Worm (Caenorhabditis elegans) whole organism, early embryonic: ENCODE data around the gene sre-15.

ENCODE experiments used
- B0310.2 ChIP-seq: sonication (generic microtip); optimal IDR thresholded peaks from 2 replicates; lab custom pipeline; 2016; ENCODE audit warnings: mild to moderate bottlenecking, missing genetic modification characterization, missing compliant biosample characterization
- F13C5.2 ChIP-seq: sonication (generic microtip); optimal IDR thresholded peaks from 2 replicates; lab custom pipeline; 2017; ENCODE audit warnings: mild to moderate bottlenecking, missing genetic modification characterization, inconsistent platforms, missing compliant biosample characterization
- aly-1 ChIP-seq: sonication (generic microtip); optimal IDR thresholded peaks from 2 replicates; lab custom pipeline; 2016; ENCODE audit warnings: missing genetic modification characterization, missing compliant biosample characterization
- ama-1 ChIP-seq: fragments of 150-350 bp; optimal IDR thresholded peaks from 2 replicates; lab custom pipeline; 2014
- ceh-13 ChIP-seq: fragments of 200-800 bp; sonication (Bioruptor generic); optimal IDR thresholded peaks from 2 replicates; lab custom pipeline; 2018; ENCODE audit warnings: mild to moderate bottlenecking, missing genetic modification characterization, missing compliant biosample characterization
- ceh-36 ChIP-seq: sonication (generic microtip); optimal IDR thresholded peaks from 2 replicates; lab custom pipeline; 2016; ENCODE audit warnings: missing genetic modification characterization, inconsistent platforms, missing compliant biosample characterization
- ets-7 ChIP-seq: sonication (generic microtip); optimal IDR thresholded peaks from 2 replicates; lab custom pipeline; 2016; ENCODE audit warnings: missing genotype, missing genetic modification characterization, missing compliant biosample characterization
- flt-1 ChIP-seq: fragments of 200-800 bp; sonication (Bioruptor generic); IDR thresholded peaks from 2 replicates; pipeline ENCODE4 v1.3.6; 2022; ENCODE audit warnings: missing genetic modification characterization, missing compliant biosample characterization
- hmbx-1 ChIP-seq: sonication (generic microtip); optimal IDR thresholded peaks from 2 replicates; lab custom pipeline; 2016; ENCODE audit warnings: mild to moderate bottlenecking, missing genetic modification characterization, missing compliant biosample characterization
- hmg-4 ChIP-seq: fragments of 200-800 bp; sonication (Bioruptor generic); optimal IDR thresholded peaks from 2 replicates; lab custom pipeline; 2018; ENCODE audit warnings: mild to moderate bottlenecking, missing genetic modification characterization, missing compliant biosample characterization
- hnd-1 ChIP-seq: sonication (generic microtip); optimal IDR thresholded peaks from 2 replicates; lab custom pipeline; 2016; ENCODE audit warnings: missing genetic modification characterization, missing compliant biosample characterization
- pes-1 ChIP-seq: fragments of 200-800 bp; sonication (Bioruptor generic); IDR thresholded peaks from 2 replicates; pipeline ENCODE4 v1.3.6; 2022; ENCODE audit warnings: missing genetic modification reagents, missing genetic modification characterization, missing compliant biosample characterization
- scrt-1 ChIP-seq: fragments of 200-800 bp; sonication (Bioruptor generic); IDR thresholded peaks from 2 replicates; pipeline ENCODE4 v1.3.6; 2022; ENCODE audit warnings: missing genetic modification characterization, missing compliant biosample characterization
- sea-1 ChIP-seq: fragments of 200-800 bp; sonication (Bioruptor generic); conservative IDR thresholded peaks from 2 replicates; pipeline ENCODE4 v1.3.6; 2022; ENCODE audit warnings: missing genetic modification characterization, missing compliant biosample characterization
- tbx-11 ChIP-seq: fragments of 200-800 bp; sonication (Bioruptor generic); IDR thresholded peaks from 2 replicates; pipeline ENCODE4 v1.3.6; 2022; ENCODE audit warnings: missing genetic modification characterization, missing compliant biosample characterization
- tbx-37 ChIP-seq: fragments of 200-800 bp; sonication (Bioruptor generic); conservative IDR thresholded peaks from 2 replicates; pipeline ENCODE4 v1.3.6; 2022; ENCODE audit warnings: missing genetic modification reagents, missing genetic modification characterization, missing compliant biosample characterization
- tra-4 ChIP-seq: sonication (generic microtip); optimal IDR thresholded peaks from 2 replicates; lab custom pipeline; 2017; ENCODE audit warnings: missing genetic modification characterization, missing compliant biosample characterization

Gene sre-15

ce11 chrIV:12278507-12278906 is 33.9 kb upstream of the sre-15 start, which contains the start of the genes tag-335 and vkmt-1:
Gene tag-335, minus strand, starts transcription at chrIV:12278594.
Gene vkmt-1, plus strand, starts transcription at chrIV:12278725.
- TF ChIP-seq hmbx-1 (tag; lab: Kevin White, UChicago) (no peak), tbx-11 (GFP tag; lab: Robert Waterston, UW) (no peak), ceh-36 (tag; lab: Kevin White, UChicago) (no peak), F13C5.2 (tag; lab: Kevin White, UChicago) (no peak), hmg-4 (GFP tag; lab: Kevin White, UChicago) (no peak), pes-1 (GFP tag; lab: Robert Waterston, UW) (no peak), flt-1 (no peak), scrt-1 (no peak), hnd-1 (no peak), B0310.2 (tag; lab: Kevin White, UChicago) (no peak), ets-7 (tag; lab: Kevin White, UChicago) (no peak)

DNA sequence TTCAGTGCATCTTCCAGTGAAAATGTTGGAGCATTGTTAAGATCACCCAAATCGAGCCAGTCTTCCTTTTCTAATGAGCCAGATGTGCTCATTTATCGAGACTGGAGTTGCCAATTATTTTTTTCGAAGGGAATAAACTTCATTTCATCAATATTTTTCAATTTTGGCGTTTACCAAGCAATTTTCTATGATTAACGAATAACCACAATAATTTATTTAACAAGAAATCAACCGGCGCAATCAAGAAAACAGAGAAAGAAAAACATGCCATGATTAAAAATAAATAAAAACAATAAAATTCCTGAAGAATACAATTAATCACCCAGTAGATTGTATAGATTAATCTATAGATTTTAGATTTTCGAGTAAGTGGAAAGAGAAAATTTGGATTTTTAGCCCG is 31.3 kb upstream of the sre-15 start, which contains the start of gene vps-8:
vps-8 (minus strand) TSS at position 101 of the 400 bp plus-strand sequence.
- TF ChIP-seq aly-1 (tag; lab: Kevin White, UChicago), result no peak
- TF ChIP-seq pes-1 (GFP tag; lab: Robert Waterston, UW), result no peak
- no peak for TF ChIP-seq ets-7 (tag; lab: Kevin White, UChicago)
- no peak for TF ChIP-seq hnd-1
- no peak for TF ChIP-seq tra-4 (tag; lab: Kevin White, UChicago)
- TF ChIP-seq sea-1, result no peak
- TF ChIP-seq ama-1 (lab: Kevin White, UChicago), result no peak
- no peak for TF ChIP-seq ceh-13 (GFP tag; lab: Kevin White, UChicago)
- no peak for TF ChIP-seq hmg-4 (GFP tag; lab: Kevin White, UChicago)
- TF ChIP-seq F13C5.2 (tag; lab: Kevin White, UChicago), result no peak
- TF ChIP-seq flt-1, result no peak
- TF ChIP-seq hmbx-1 (tag; lab: Kevin White, UChicago), result no peak
- TF ChIP-seq B0310.2 (tag; lab: Kevin White, UChicago), result no peak
- TF ChIP-seq ceh-36 (tag; lab: Kevin White, UChicago), result no peak
- TF ChIP-seq tbx-11 (GFP tag; lab: Robert Waterston, UW), result no peak
- no peak for TF ChIP-seq scrt-1
- TF ChIP-seq tbx-37 (GFP tag; lab: Robert Waterston, UW), result no peak

DNA sequence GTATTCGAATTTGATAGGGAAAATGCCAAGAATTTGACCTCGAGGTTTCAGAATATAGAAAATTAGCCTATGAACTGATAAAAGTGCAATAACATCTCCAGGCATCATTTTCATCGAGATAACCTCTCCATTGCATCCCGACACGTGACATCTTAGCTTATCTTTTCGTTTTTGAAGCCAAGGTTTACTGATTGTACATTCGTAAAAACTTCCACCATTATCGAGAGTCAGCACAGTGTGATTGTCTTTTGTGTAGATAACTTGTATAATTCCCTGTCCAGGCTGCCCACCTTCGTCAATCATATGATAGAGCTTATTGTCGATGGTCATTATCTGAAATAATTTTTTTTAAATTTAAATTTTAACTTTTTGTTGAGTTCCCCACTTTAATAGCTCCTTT is 29.8 kb upstream of the sre-15 start:
- no peak for TF ChIP-seq scrt-1

ce11 chrIV:12270392-12270791 is 25.8 kb upstream of the sre-15 start, which contains the start of gene C42C1.3:
Gene C42C1.3, minus strand, starts transcription at chrIV:12270492.
- no peak for TF ChIP-seq flt-1
- TF ChIP-seq scrt-1, result no peak
- TF ChIP-seq sea-1, result no peak
- no peak for TF ChIP-seq aly-1 (tag; lab: Kevin White, UChicago)
- TF ChIP-seq ama-1 (lab: Kevin White, UChicago), result no peak
- no peak for TF ChIP-seq hmbx-1 (tag; lab: Kevin White, UChicago)
- no peak for TF ChIP-seq hnd-1
- no peak for TF ChIP-seq pes-1 (GFP tag; lab: Robert Waterston, UW)
- no peak for TF ChIP-seq tra-4 (tag; lab: Kevin White, UChicago)
- TF ChIP-seq ets-7 (tag; lab: Kevin White, UChicago), result no peak
- TF ChIP-seq ceh-36 (tag; lab: Kevin White, UChicago), result no peak
- TF ChIP-seq hmg-4 (GFP tag; lab: Kevin White, UChicago), result no peak
- no peak for TF ChIP-seq ceh-13 (GFP tag; lab: Kevin White, UChicago)
- TF ChIP-seq F13C5.2 (tag; lab: Kevin White, UChicago), result no peak
- TF ChIP-seq tbx-37 (GFP tag; lab: Robert Waterston, UW), result no peak

- TF ChIP-seq F13C5.2 (tag; lab: Kevin White, UChicago), result peak; percentile 34
- no peak for TF ChIP-seq ceh-36 (tag; lab: Kevin White, UChicago)
- TF ChIP-seq pes-1 (GFP tag; lab: Robert Waterston, UW), result no peak
Measured at ce11 chrIV:12268272-12269045, 23.9 kb upstream of the sre-15 start, which contains the start of the genes ppm-1.H and rpl-34. Gene ppm-1.H, minus strand, starts transcription at chrIV:12268322. Gene rpl-34, plus strand, starts transcription at chrIV:12268995.

- no peak for TF ChIP-seq ceh-36 (tag; lab: Kevin White, UChicago)
- no peak for TF ChIP-seq sea-1
- TF ChIP-seq ceh-13 (GFP tag; lab: Kevin White, UChicago), result no peak
- no peak for TF ChIP-seq F13C5.2 (tag; lab: Kevin White, UChicago)
- TF ChIP-seq flt-1, result no peak
- TF ChIP-seq pes-1 (GFP tag; lab: Robert Waterston, UW), result no peak
- TF ChIP-seq tra-4 (tag; lab: Kevin White, UChicago), result no peak
Measured at ce11 chrIV:12265877-12266276, 21.3 kb upstream of the sre-15 start.

- TF ChIP-seq scrt-1 (no peak), hmbx-1 (tag; lab: Kevin White, UChicago) (no peak), pes-1 (GFP tag; lab: Robert Waterston, UW) (no peak)
Measured at ce11 chrIV:12261353-12261752, 16.7 kb upstream of the sre-15 start, which contains the start of gene sre-14. Gene sre-14, minus strand, starts transcription at chrIV:12261453.
